Fruit fly (Drosophila melanogaster) Kc167 (cell line): ENCODE results near the gene CG9550.

Source experiments
- Myc ChIP-seq: fragments of >200 bp; optimal IDR thresholded peaks from 2 replicates; lab custom pipeline; 2017; ENCODE audit warnings: missing external identifiers
- Sin3A ChIP-seq: fragments of >200 bp; optimal IDR thresholded peaks from 2 replicates; lab custom pipeline; 2018; ENCODE audit warnings: missing external identifiers
- h ChIP-seq: fragments of >200 bp; optimal IDR thresholded peaks from 3 replicates; lab custom pipeline; 2018; ENCODE audit warnings: missing external identifiers
- psq ChIP-seq: fragments of >200 bp; optimal IDR thresholded peaks from 2 replicates; lab custom pipeline; 2017; ENCODE audit warnings: missing external identifiers
- ttk ChIP-seq: sonication (Bioruptor generic); optimal IDR thresholded peaks from 2 replicates; lab custom pipeline; 2017; ENCODE audit warnings: missing external identifiers

dm6 chr2L:6467509-6467908 lies 29.3 kb upstream of the CG9550 start, which contains the start of gene HemK1:
- TF ChIP-seq Myc (lab: Kevin White, UChicago) = no peak
- TF ChIP-seq h = no peak
- no peak for TF ChIP-seq Sin3A (lab: Kevin White, UChicago)
- TF ChIP-seq psq = no peak
- TF ChIP-seq ttk (lab: Kevin White, UChicago) = no peak
